Worm (Caenorhabditis elegans): Measurements from ENCODE around the gene srh-89.

- no peak for TF ChIP-seq tbx-2 (tag; optimal IDR thresholded peaks at IDR 0.05)
- TF ChIP-seq eor-1 (tag; optimal IDR thresholded peaks at IDR 0.05), result no peak
- TF ChIP-seq elt-2 (tag; optimal IDR thresholded peaks at IDR 0.05), result no peak
- TF ChIP-seq egl-27 (tag; optimal IDR thresholded peaks at IDR 0.05), result no peak
- TF ChIP-seq pqm-1 (tag; optimal IDR thresholded peaks at IDR 0.05), result no peak
- TF ChIP-seq fkh-2 (tag; optimal IDR thresholded peaks at IDR 0.05), result no peak
- no peak for TF ChIP-seq ceh-16 (tag; optimal IDR thresholded peaks at IDR 0.05)
- no peak for TF ChIP-seq fkh-10 (GFP tag; optimal IDR thresholded peaks at IDR 0.05)
- TF ChIP-seq jun-1 (tag; optimal IDR thresholded peaks at IDR 0.05), result no peak
- no peak for TF ChIP-seq skn-1 (tag; optimal IDR thresholded peaks at IDR 0.05)
- TF ChIP-seq ceh-28 (tag; optimal IDR thresholded peaks at IDR 0.05), result no peak
- TF ChIP-seq snpc-4 (tag; optimal IDR thresholded peaks at IDR 0.05), result no peak
- no peak for TF ChIP-seq unc-39 (tag; optimal IDR thresholded peaks at IDR 0.05)
Measured at ce11 chrV:7426594-7426993, 38.0 kb downstream of the srh-89 start, which contains the start of gene srw-68.

All from whole organism, L3 larva.